Worm (Caenorhabditis elegans) whole organism, early embryonic: ENCODE results near the gene Y82E9BR.22.

Experiments
- F13C5.2 ChIP-seq: sonication (generic microtip); optimal IDR thresholded peaks from 2 replicates; lab custom pipeline; 2017; ENCODE audit warnings: mild to moderate bottlenecking, missing genetic modification characterization, inconsistent platforms, missing compliant biosample characterization
- aly-1 ChIP-seq: sonication (generic microtip); optimal IDR thresholded peaks from 2 replicates; lab custom pipeline; 2016; ENCODE audit warnings: missing genetic modification characterization, missing compliant biosample characterization
- ama-1 ChIP-seq: fragments of 150-350 bp; optimal IDR thresholded peaks from 2 replicates; lab custom pipeline; 2014
- ceh-13 ChIP-seq: fragments of 200-800 bp; sonication (Bioruptor generic); optimal IDR thresholded peaks from 2 replicates; lab custom pipeline; 2018; ENCODE audit warnings: mild to moderate bottlenecking, missing genetic modification characterization, missing compliant biosample characterization
- ets-7 ChIP-seq: sonication (generic microtip); optimal IDR thresholded peaks from 2 replicates; lab custom pipeline; 2016; ENCODE audit warnings: missing genotype, missing genetic modification characterization, missing compliant biosample characterization
- flt-1 ChIP-seq: fragments of 200-800 bp; sonication (Bioruptor generic); IDR thresholded peaks from 2 replicates; pipeline ENCODE4 v1.3.6; 2022; ENCODE audit warnings: missing genetic modification characterization, missing compliant biosample characterization
- hmg-4 ChIP-seq: fragments of 200-800 bp; sonication (Bioruptor generic); optimal IDR thresholded peaks from 2 replicates; lab custom pipeline; 2018; ENCODE audit warnings: mild to moderate bottlenecking, missing genetic modification characterization, missing compliant biosample characterization
- hnd-1 ChIP-seq: sonication (generic microtip); optimal IDR thresholded peaks from 2 replicates; lab custom pipeline; 2016; ENCODE audit warnings: missing genetic modification characterization, missing compliant biosample characterization
- pes-1 ChIP-seq: fragments of 200-800 bp; sonication (Bioruptor generic); IDR thresholded peaks from 2 replicates; pipeline ENCODE4 v1.3.6; 2022; ENCODE audit warnings: missing genetic modification reagents, missing genetic modification characterization, missing compliant biosample characterization
- scrt-1 ChIP-seq: fragments of 200-800 bp; sonication (Bioruptor generic); IDR thresholded peaks from 2 replicates; pipeline ENCODE4 v1.3.6; 2022; ENCODE audit warnings: missing genetic modification characterization, missing compliant biosample characterization
- sea-1 ChIP-seq: fragments of 200-800 bp; sonication (Bioruptor generic); conservative IDR thresholded peaks from 2 replicates; pipeline ENCODE4 v1.3.6; 2022; ENCODE audit warnings: missing genetic modification characterization, missing compliant biosample characterization
- tbx-37 ChIP-seq: fragments of 200-800 bp; sonication (Bioruptor generic); conservative IDR thresholded peaks from 2 replicates; pipeline ENCODE4 v1.3.6; 2022; ENCODE audit warnings: missing genetic modification reagents, missing genetic modification characterization, missing compliant biosample characterization
- tra-4 ChIP-seq: sonication (generic microtip); optimal IDR thresholded peaks from 2 replicates; lab custom pipeline; 2017; ENCODE audit warnings: missing genetic modification characterization, missing compliant biosample characterization

- no peak for TF ChIP-seq tbx-37 (GFP tag; lab: Robert Waterston, UW)
- TF ChIP-seq ama-1 (lab: Kevin White, UChicago): no peak
- TF ChIP-seq hmg-4: no peak
- no peak for TF ChIP-seq ets-7 (tag; lab: Kevin White, UChicago)
- no peak for TF ChIP-seq scrt-1 (GFP tag; lab: Robert Waterston, UW)
- no peak for TF ChIP-seq sea-1 (GFP tag; lab: Robert Waterston, UW)
- no peak for TF ChIP-seq ceh-13 (GFP tag; lab: Kevin White, UChicago)
- TF ChIP-seq flt-1 (GFP tag; lab: Robert Waterston, UW): no peak
- no peak for TF ChIP-seq F13C5.2 (tag; lab: Kevin White, UChicago)
- TF ChIP-seq hnd-1 (tag; lab: Kevin White, UChicago): no peak
- no peak for TF ChIP-seq pes-1 (GFP tag; lab: Robert Waterston, UW)
- no peak for TF ChIP-seq tra-4
- no peak for TF ChIP-seq aly-1 (tag; lab: Kevin White, UChicago)
These were observed 49.4 kb downstream of the Y82E9BR.22 start, which contains the start of gene Y82E9BR.9 for ce11 chrIII:1359669-1360068.
